Fruit fly (Drosophila melanogaster) whole organism, embryonic: Measurements from ENCODE around the gene dlp.
A peak's percentile ranks its signal among the peaks of the same experiment; 100 is the strongest.

Experiments used
- Atf3 ChIP-seq: fragments of 200-800 bp; sonication (Bioruptor generic); optimal IDR thresholded peaks from 3 replicates; lab custom pipeline; 2016; ENCODE audit warnings: missing biosample characterization, missing genetic modification characterization
- CG10654 ChIP-seq: fragments of 200-800 bp; sonication (Bioruptor generic); optimal IDR thresholded peaks from 2 replicates; lab custom pipeline; 2016; ENCODE audit warnings: missing biosample characterization, missing genetic modification characterization
- CG12659 ChIP-seq: fragments of 200-800 bp; sonication (Bioruptor generic); optimal IDR thresholded peaks from 3 replicates; lab custom pipeline; 2017; ENCODE audit warnings: mild to moderate bottlenecking, missing biosample characterization, missing genetic modification reagents, missing genetic modification characterization
- CG14050 ChIP-seq: fragments of 200-800 bp; sonication (Bioruptor generic); IDR thresholded peaks from 3 replicates; pipeline ENCODE4 v1.3.6; 2022; ENCODE audit warnings: missing biosample characterization, missing genetic modification characterization
- CG17568 ChIP-seq: fragments of 200-800 bp; sonication (Bioruptor generic); optimal IDR thresholded peaks from 2 replicates; lab custom pipeline; 2018; ENCODE audit warnings: missing biosample characterization, mild to moderate bottlenecking, missing genetic modification characterization, moderate library complexity
- CG2199 ChIP-seq: fragments of 200-800 bp; sonication (Bioruptor generic); IDR thresholded peaks from 3 replicates; pipeline ENCODE4 v1.3.6; 2022; ENCODE audit warnings: missing biosample characterization, missing genetic modification characterization
- CG30403 ChIP-seq: fragments of 200-800 bp; sonication (Bioruptor generic); optimal IDR thresholded peaks from 3 replicates; lab custom pipeline; 2016; ENCODE audit warnings: missing biosample characterization, missing genetic modification characterization
- CG3065 ChIP-seq: fragments of 200-800 bp; sonication (Bioruptor generic); optimal IDR thresholded peaks from 2 replicates; lab custom pipeline; 2016; ENCODE audit warnings: missing biosample characterization, missing genetic modification characterization
- CG32772 ChIP-seq: fragments of 200-800 bp; sonication (Bioruptor generic); IDR thresholded peaks from 2 replicates; pipeline ENCODE4 v1.3.6; 2022; ENCODE audit warnings: missing biosample characterization, missing genetic modification characterization
- CG3838 ChIP-seq: fragments of 200-800 bp; sonication (Bioruptor generic); optimal IDR thresholded peaks from 3 replicates; lab custom pipeline; 2016; ENCODE audit warnings: missing biosample characterization, missing genetic modification characterization
- CG43689 ChIP-seq: fragments of 200-800 bp; sonication (Bioruptor generic); IDR thresholded peaks from 2 replicates; pipeline ENCODE4 v1.3.6; 2022; ENCODE audit warnings: missing biosample characterization, missing genetic modification characterization
- CG6813 ChIP-seq: fragments of 200-800 bp; sonication (Bioruptor generic); optimal IDR thresholded peaks from 2 replicates; lab custom pipeline; 2017; ENCODE audit warnings: missing biosample characterization, missing genetic modification characterization, mild to moderate bottlenecking, moderate library complexity, missing genetic modification reagents
- CG8290 ChIP-seq, 3 experiments: fragments of 200-800 bp; sonication (Bioruptor generic); optimal IDR thresholded peaks; 2 replicates each; lab custom pipeline; 2016 to 2019; ENCODE audit warnings: missing biosample characterization in 3 of 3, missing genetic modification characterization in 3 of 3, mild to moderate bottlenecking in 2 of 3, moderate library complexity in 1 of 3
- D19A ChIP-seq: fragments of 200-800 bp; optimal IDR thresholded peaks from 3 replicates; lab custom pipeline; 2019; ENCODE audit warnings: missing biosample characterization, mild to moderate bottlenecking, missing genetic modification characterization, moderate library complexity
- Dfd ChIP-seq, 2 experiments: fragments of >200 bp; optimal IDR thresholded peaks; 2 replicates each; lab custom pipeline; 2017; ENCODE audit warnings: missing biosample characterization in 2 of 2, missing genetic modification characterization in 2 of 2
- Dref ChIP-seq: fragments of 200-800 bp; sonication (Bioruptor generic); IDR thresholded peaks from 2 replicates; pipeline ENCODE4 v1.3.6; 2022; ENCODE audit warnings: missing biosample characterization, missing genetic modification characterization
- HLHmδ ChIP-seq: fragments of 200-800 bp; sonication (Bioruptor generic); optimal IDR thresholded peaks from 2 replicates; lab custom pipeline; 2018; ENCODE audit warnings: missing biosample characterization, mild to moderate bottlenecking, missing genetic modification characterization, moderate library complexity
- HmgD ChIP-seq: fragments of 200-800 bp; sonication (Bioruptor generic); optimal IDR thresholded peaks from 3 replicates; lab custom pipeline; 2016; ENCODE audit warnings: missing biosample characterization, missing genetic modification characterization
- Hsf ChIP-seq: fragments of 200-800 bp; sonication (Bioruptor generic); optimal IDR thresholded peaks from 3 replicates; lab custom pipeline; 2016; ENCODE audit warnings: missing biosample characterization, missing genetic modification characterization
- Lhr ChIP-seq: fragments of 200-800 bp; sonication (Bioruptor generic); optimal IDR thresholded peaks from 3 replicates; lab custom pipeline; 2017; ENCODE audit warnings: mild to moderate bottlenecking, missing biosample characterization, missing genetic modification reagents, missing genetic modification characterization
- Mes4 ChIP-seq: fragments of 200-800 bp; sonication (Bioruptor generic); optimal IDR thresholded peaks from 2 replicates; lab custom pipeline; 2016; ENCODE audit warnings: missing biosample characterization, missing genetic modification characterization
- Myb ChIP-seq: fragments of 200-800 bp; sonication (Bioruptor generic); optimal IDR thresholded peaks from 2 replicates; lab custom pipeline; 2016; ENCODE audit warnings: missing biosample characterization, missing genetic modification characterization
- Oli ChIP-seq: fragments of 200-800 bp; sonication (Bioruptor generic); optimal IDR thresholded peaks from 2 replicates; lab custom pipeline; 2018; ENCODE audit warnings: missing biosample characterization, mild to moderate bottlenecking, missing genetic modification characterization, moderate library complexity
- Pdp1 ChIP-seq, 2 experiments: fragments of 200-800 bp; sonication (Bioruptor generic); optimal IDR thresholded peaks; 3 replicates each; lab custom pipeline; 2016; ENCODE audit warnings: missing biosample characterization in 2 of 2, missing genetic modification characterization in 2 of 2, mild to moderate bottlenecking in 1 of 2, moderate library complexity in 1 of 2
- Sox100B ChIP-seq: fragments of 200-800 bp; sonication (Bioruptor generic); optimal IDR thresholded peaks from 3 replicates; lab custom pipeline; 2018; ENCODE audit warnings: missing biosample characterization, mild to moderate bottlenecking, missing genetic modification characterization
- Trl ChIP-seq, 3 experiments: fragments of >200 bp in 2 of 3; fragments of 200-800 bp in 1 of 3; sonication (Bioruptor generic) in 1 of 3; optimal IDR thresholded peaks; 2 replicates in 1 of 3; 3 replicates in 2 of 3; lab custom pipeline; 2016 to 2017; ENCODE audit warnings: missing biosample characterization in 1 of 3, missing genetic modification characterization in 1 of 3
- ato ChIP-seq: fragments of 200-800 bp; sonication (Bioruptor generic); IDR thresholded peaks from 2 replicates; pipeline ENCODE4 v1.3.6; 2022; ENCODE audit warnings: missing biosample characterization, missing genetic modification characterization; ENCODE audit not compliant: partially characterized antibody
- btn ChIP-seq: fragments of 200-800 bp; sonication (Bioruptor generic); optimal IDR thresholded peaks from 2 replicates; lab custom pipeline; 2016; ENCODE audit warnings: missing biosample characterization, missing genetic modification characterization
- cato ChIP-seq: fragments of 200-800 bp; sonication (Bioruptor generic); optimal IDR thresholded peaks from 2 replicates; lab custom pipeline; 2016; ENCODE audit warnings: missing biosample characterization, missing genetic modification characterization, borderline replicate concordance
- croc ChIP-seq: fragments of 200-800 bp; sonication (Bioruptor generic); conservative IDR thresholded peaks from 3 replicates; pipeline ENCODE4 v1.3.6; 2022; ENCODE audit warnings: missing biosample characterization, missing genetic modification characterization
- crol ChIP-seq: fragments of 200-800 bp; sonication (Bioruptor generic); IDR thresholded peaks from 2 replicates; pipeline ENCODE4 v1.3.6; 2022; ENCODE audit warnings: missing biosample characterization, missing genetic modification characterization
- crp ChIP-seq, 2 experiments: fragments of 200-800 bp; sonication (Bioruptor generic); optimal IDR thresholded peaks; 2 replicates in 1 of 2; 3 replicates in 1 of 2; lab custom pipeline; 2017; ENCODE audit warnings: missing biosample characterization in 2 of 2, missing genetic modification characterization in 2 of 2, mild to moderate bottlenecking in 1 of 2, moderate library complexity in 1 of 2
- dmrt11E ChIP-seq: fragments of 200-800 bp; sonication (Bioruptor generic); optimal IDR thresholded peaks from 3 replicates; lab custom pipeline; 2018; ENCODE audit warnings: missing biosample characterization, mild to moderate bottlenecking, missing genetic modification characterization, moderate library complexity
- mirr ChIP-seq: fragments of 200-800 bp; sonication (Bioruptor generic); optimal IDR thresholded peaks from 3 replicates; lab custom pipeline; 2018; ENCODE audit warnings: missing biosample characterization, mild to moderate bottlenecking, missing genetic modification characterization
- otp ChIP-seq: fragments of 200-800 bp; sonication (Bioruptor generic); IDR thresholded peaks from 3 replicates; pipeline ENCODE4, ENCODE4 v1.3.6; 2022; ENCODE audit warnings: missing biosample characterization, missing genetic modification characterization
- pan ChIP-seq, 4 experiments: fragments of >200 bp in 3 of 4; fragments of 200-800 bp in 1 of 4; sonication (Bioruptor generic) in 1 of 4; optimal IDR thresholded peaks in 3 of 4; IDR thresholded peaks in 1 of 4; 2 replicates each; pipeline versions ENCODE4 v1.3.6 to Lab custom; 2017 to 2022; ENCODE audit warnings: missing biosample characterization in 2 of 4, missing genetic modification characterization in 2 of 4, mixed read lengths in 1 of 4
- pfk ChIP-seq: fragments of 200-800 bp; sonication (Bioruptor generic); optimal IDR thresholded peaks from 2 replicates; lab custom pipeline; 2018; ENCODE audit warnings: missing biosample characterization, mild to moderate bottlenecking, missing genetic modification characterization, moderate library complexity
- sc ChIP-seq, 3 experiments: fragments of >200 bp in 2 of 3; fragments of 200-800 bp in 1 of 3; sonication (Bioruptor generic) in 1 of 3; optimal IDR thresholded peaks; 2 replicates in 2 of 3; 3 replicates in 1 of 3; lab custom pipeline; 2017; ENCODE audit warnings: mild to moderate bottlenecking in 1 of 3, missing biosample characterization in 1 of 3, missing genetic modification characterization in 1 of 3, missing genetic modification reagents in 1 of 3
- schlank ChIP-seq: fragments of 200-800 bp; sonication (Bioruptor generic); optimal IDR thresholded peaks from 2 replicates; lab custom pipeline; 2018; ENCODE audit warnings: missing biosample characterization, mild to moderate bottlenecking, missing genetic modification characterization
- seq ChIP-seq: fragments of 200-800 bp; sonication (Bioruptor generic); IDR thresholded peaks from 2 replicates; pipeline ENCODE4 v1.3.6; 2022; ENCODE audit warnings: missing biosample characterization, missing genetic modification characterization
- shn ChIP-seq: fragments of 200-800 bp; sonication (Bioruptor generic); optimal IDR thresholded peaks from 3 replicates; lab custom pipeline; 2016; ENCODE audit warnings: missing biosample characterization, missing genetic modification characterization
- sqz ChIP-seq: fragments of 200-800 bp; sonication (Bioruptor generic); optimal IDR thresholded peaks from 3 replicates; lab custom pipeline; 2018; ENCODE audit warnings: missing biosample characterization, mild to moderate bottlenecking, missing genetic modification characterization
- sug ChIP-seq: fragments of 200-800 bp; optimal IDR thresholded peaks from 2 replicates; lab custom pipeline; 2019; ENCODE audit warnings: missing biosample characterization, mild to moderate bottlenecking, missing genetic modification characterization, moderate library complexity
- twi ChIP-seq: fragments of 200-800 bp; optimal IDR thresholded peaks from 2 replicates; lab custom pipeline; 2019; ENCODE audit warnings: missing biosample characterization, mild to moderate bottlenecking, missing genetic modification characterization, moderate library complexity
- unc-4 ChIP-seq: fragments of 200-800 bp; sonication (Bioruptor generic); IDR thresholded peaks from 2 replicates; pipeline ENCODE4 v1.3.6; 2022; ENCODE audit warnings: missing biosample characterization, missing genetic modification characterization; ENCODE audit not compliant: partially characterized antibody

dlp gene

dm6 chr3L:14624425-14625309, 7.7 kb upstream of the dlp start (continued):
- no peak for TF ChIP-seq Oli
- TF ChIP-seq HLHmδ (GFP tag; lab: Kevin White, UChicago), result no peak
- peak; percentile 74 for TF ChIP-seq crol (GFP tag; lab: Robert Waterston, UW)
- peak in 1 of 2 experiments; percentile 39 for TF ChIP-seq Pdp1 (GFP tag; optimal IDR thresholded peaks at IDR 0.05; lab: Kevin White, UChicago)
- TF ChIP-seq Dfd (GFP tag; optimal IDR thresholded peaks at IDR 0.05; lab: Kevin White, UChicago), result no peak
- peak; percentile 66 for TF ChIP-seq sug
- no peak for TF ChIP-seq twi (tag; lab: Kevin White, UChicago)
- TF ChIP-seq sqz (GFP tag; lab: Kevin White, UChicago), result peak; percentile 98
- peak; percentile 2 for TF ChIP-seq CG17568
- TF ChIP-seq otp (GFP tag; lab: Robert Waterston, UW), result peak; percentile 48; the same call in 1 of the 3 replicates
- TF ChIP-seq Hsf (GFP tag; lab: Kevin White, UChicago), result no peak
- TF ChIP-seq Lhr (GFP tag; lab: Kevin White, UChicago), result no peak
- TF ChIP-seq CG3838 (GFP tag; lab: Kevin White, UChicago), result peak; percentile 37
- no peak for TF ChIP-seq Sox100B (GFP tag; lab: Kevin White, UChicago)
- TF ChIP-seq CG43689 (GFP tag; lab: Robert Waterston, UW), result no peak

- TF ChIP-seq CG14050, result no peak
- TF ChIP-seq pan (optimal IDR thresholded peaks at IDR 0.05; lab: Kevin White, UChicago), result no peak
- no peak for TF ChIP-seq pan (GFP tag; optimal IDR thresholded peaks at IDR 0.05 in 1 of 2, IDR thresholded peaks at IDR 0.05 in 1 of 2)
- no peak for TF ChIP-seq Mes4 (GFP tag; lab: Kevin White, UChicago)
- peak; percentile 30; the same call in 1 of the 2 replicates for TF ChIP-seq seq (GFP tag; lab: Robert Waterston, UW)
- TF ChIP-seq croc (GFP tag; lab: Robert Waterston, UW), result no peak
- no peak for TF ChIP-seq ato (GFP tag; lab: Robert Waterston, UW)
- no peak for TF ChIP-seq CG32772 (GFP tag; lab: Robert Waterston, UW)
- no peak for TF ChIP-seq CG10654 (GFP tag; lab: Kevin White, UChicago)
- no peak for TF ChIP-seq dmrt11E (tag; lab: Kevin White, UChicago)
- TF ChIP-seq CG12659 (GFP tag; lab: Kevin White, UChicago), result no peak
- TF ChIP-seq unc-4, result no peak
- no peak for TF ChIP-seq schlank
- TF ChIP-seq cato (GFP tag; lab: Kevin White, UChicago), result no peak
- no peak for TF ChIP-seq CG30403
- TF ChIP-seq shn (GFP tag; lab: Kevin White, UChicago), result no peak
- TF ChIP-seq CG3065 (GFP tag; lab: Kevin White, UChicago), result no peak
- TF ChIP-seq Atf3 (GFP tag; lab: Kevin White, UChicago), result no peak
- no peak for TF ChIP-seq Trl (optimal IDR thresholded peaks at IDR 0.05; lab: Kevin White, UChicago)
- TF ChIP-seq Trl (GFP tag; optimal IDR thresholded peaks at IDR 0.05; lab: Kevin White, UChicago), result no peak
- TF ChIP-seq CG8290 (GFP tag; optimal IDR thresholded peaks at IDR 0.05; lab: Kevin White, UChicago), result no peak
- TF ChIP-seq CG8290 (tag; optimal IDR thresholded peaks at IDR 0.05; lab: Kevin White, UChicago), result no peak
- no peak for TF ChIP-seq crp (GFP tag; optimal IDR thresholded peaks at IDR 0.05; lab: Kevin White, UChicago)
- no peak for TF ChIP-seq CG6813
- no peak for TF ChIP-seq pfk (GFP tag; lab: Kevin White, UChicago)
- no peak for TF ChIP-seq Dref (GFP tag; lab: Robert Waterston, UW)
- TF ChIP-seq btn (GFP tag; lab: Kevin White, UChicago), result no peak
- TF ChIP-seq D19A (tag; lab: Kevin White, UChicago), result no peak
- TF ChIP-seq Myb (GFP tag; lab: Kevin White, UChicago), result no peak
- TF ChIP-seq otp (GFP tag; lab: Robert Waterston, UW), result peak; percentile 90; the same call in 2 of the 3 replicates
- TF ChIP-seq CG2199 (GFP tag; lab: Robert Waterston, UW), result peak; percentile 86
- TF ChIP-seq sc (optimal IDR thresholded peaks at IDR 0.05; lab: Kevin White, UChicago), result no peak
- TF ChIP-seq sc (GFP tag; optimal IDR thresholded peaks at IDR 0.05; lab: Kevin White, UChicago), result peak; percentile 31
- no peak for TF ChIP-seq HmgD (GFP tag; lab: Kevin White, UChicago)
- TF ChIP-seq mirr (GFP tag; lab: Kevin White, UChicago), result no peak
Measured at dm6 chr3L:14625568-14625996, 6.8 kb upstream of the dlp start.
